Worm (Caenorhabditis elegans) whole organism, L4 larva: Measurements from ENCODE around the gene Y38F1A.8.
"Not testable (repeated sequence)": the region's sequence is repeated elsewhere in the genome, so short reads cannot be mapped to it uniquely, and the experiment has no call there.

ENCODE experiments used
- F26F4.8 ChIP-seq: fragments of 200-800 bp; sonication (Bioruptor generic); conservative IDR thresholded peaks from 2 replicates; pipeline ENCODE4 v1.3.6; 2022; ENCODE audit warnings: missing genetic modification characterization, missing compliant biosample characterization
- T26A8.4 ChIP-seq: fragments of 200-800 bp; sonication (Bioruptor generic); IDR thresholded peaks from 2 replicates; pipeline ENCODE4 v1.3.6; 2022; ENCODE audit warnings: missing genetic modification characterization, missing compliant biosample characterization
- aha-1 ChIP-seq: fragments of 150-350 bp; peaks from one replicate; lab custom pipeline; 2014; ENCODE audit warnings: missing biosample characterization, missing genetic modification characterization
- ama-1 ChIP-seq: fragments of 150-350 bp; optimal IDR thresholded peaks from 2 replicates; lab custom pipeline; 2014; ENCODE audit warnings: inconsistent platforms, mixed read lengths
- attf-4 ChIP-seq: sonication (generic microtip); optimal IDR thresholded peaks from 3 replicates; lab custom pipeline; 2017; ENCODE audit warnings: missing biosample characterization, missing genetic modification characterization
- ceh-28 ChIP-seq: fragments of 150-350 bp; optimal IDR thresholded peaks from 2 replicates; lab custom pipeline; 2014; ENCODE audit warnings: missing biosample characterization, missing genetic modification reagents, missing genetic modification characterization
- ces-1 ChIP-seq: fragments of 150-350 bp; sonication (generic microtip); optimal IDR thresholded peaks from 4 replicates; lab custom pipeline; 2014; ENCODE audit warnings: missing biosample characterization, missing genetic modification reagents, missing genetic modification characterization
- ctbp-1 ChIP-seq: fragments of 200-800 bp; sonication (Bioruptor generic); IDR thresholded peaks from 2 replicates; pipeline ENCODE4 v1.3.6; 2022; ENCODE audit warnings: missing genetic modification reagents, missing genetic modification characterization, missing compliant biosample characterization
- daf-16 ChIP-seq, 3 experiments: sonication (generic microtip); optimal IDR thresholded peaks; 2 replicates each; lab custom pipeline; 2016 to 2017; ENCODE audit warnings: missing genetic modification characterization in 3 of 3, missing genetic modification reagents in 3 of 3, mild to moderate bottlenecking in 2 of 3, missing compliant biosample characterization in 2 of 3, missing biosample characterization in 1 of 3, moderate library complexity in 1 of 3
- daf-19 ChIP-seq: fragments of 200-800 bp; sonication (Bioruptor generic); conservative IDR thresholded peaks from 2 replicates; pipeline ENCODE4 v1.3.6; 2022; ENCODE audit warnings: missing genetic modification characterization, missing compliant biosample characterization
- dmd-6 ChIP-seq: fragments of 200-800 bp; sonication (Bioruptor generic); IDR thresholded peaks from 2 replicates; pipeline ENCODE4 v1.3.6; 2022; ENCODE audit warnings: missing genetic modification reagents, missing genetic modification characterization, missing compliant biosample characterization
- dmd-9 ChIP-seq: fragments of 200-800 bp; sonication (Bioruptor generic); IDR thresholded peaks from 2 replicates; pipeline ENCODE4 v1.3.6; 2022; ENCODE audit warnings: missing genetic modification reagents, missing genetic modification characterization, missing compliant biosample characterization
- dpl-1 ChIP-seq: fragments of 150-350 bp; optimal IDR thresholded peaks from 2 replicates; lab custom pipeline; 2014; ENCODE audit warnings: missing biosample characterization, missing genetic modification reagents, missing genetic modification characterization
- dve-1 ChIP-seq: sonication (generic microtip); optimal IDR thresholded peaks from 2 replicates; lab custom pipeline; 2017; ENCODE audit warnings: antibody characterized with exemption, mild to moderate bottlenecking, missing genetic modification characterization, missing compliant biosample characterization; ENCODE audit not compliant: insufficient read depth
- hif-1 ChIP-seq, 2 experiments: sonication (generic microtip); optimal IDR thresholded peaks; 2 replicates each; lab custom pipeline; 2016 to 2017; ENCODE audit warnings: missing compliant biosample characterization in 2 of 2, missing genetic modification characterization in 2 of 2, missing genetic modification reagents in 2 of 2, missing genotype in 2 of 2, mild to moderate bottlenecking in 1 of 2
- hlh-11 ChIP-seq: fragments of 200-800 bp; sonication (Bioruptor generic); optimal IDR thresholded peaks from 2 replicates; lab custom pipeline; 2018; ENCODE audit warnings: mild to moderate bottlenecking, missing genetic modification characterization, missing compliant biosample characterization
- hlh-30 ChIP-seq: sonication (generic microtip); optimal IDR thresholded peaks from 2 replicates; lab custom pipeline; 2017; ENCODE audit warnings: antibody characterized with exemption, mild to moderate bottlenecking, missing genetic modification characterization, missing compliant biosample characterization; ENCODE audit not compliant: insufficient read depth
- hmg-1.1 ChIP-seq: fragments of 200-800 bp; sonication (Bioruptor generic); IDR thresholded peaks from 2 replicates; pipeline ENCODE4 v1.3.6; 2022; ENCODE audit warnings: missing genetic modification reagents, missing genetic modification characterization, missing compliant biosample characterization
- lin-15B ChIP-seq: fragments of 150-350 bp; sonication (generic microtip); optimal IDR thresholded peaks from 3 replicates; lab custom pipeline; 2014; ENCODE audit warnings: missing biosample characterization, missing genetic modification characterization
- lin-38 ChIP-seq: fragments of 200-800 bp; sonication (Bioruptor generic); IDR thresholded peaks from 2 replicates; pipeline ENCODE4 v1.3.6; 2022; ENCODE audit warnings: missing genetic modification reagents, missing genetic modification characterization, missing compliant biosample characterization
- lsy-2 ChIP-seq, 2 experiments: fragments of 150-350 bp in 1 of 2; sonication (generic microtip) in 1 of 2; optimal IDR thresholded peaks; 2 replicates each; lab custom pipeline; 2014 to 2017; ENCODE audit warnings: missing biosample characterization in 2 of 2, missing genetic modification characterization in 2 of 2
- mep-1 ChIP-seq: fragments of 150-350 bp; sonication (generic microtip); optimal IDR thresholded peaks from 3 replicates; lab custom pipeline; 2014; ENCODE audit warnings: missing biosample characterization, missing genetic modification characterization
- mes-2 ChIP-seq: sonication (generic microtip); optimal IDR thresholded peaks from 2 replicates; lab custom pipeline; 2016; ENCODE audit warnings: missing genotype, mild to moderate bottlenecking, missing genetic modification characterization, missing compliant biosample characterization; ENCODE audit not compliant: poor library complexity, severe bottlenecking
- mxl-3 ChIP-seq: fragments of 200-800 bp; sonication (Bioruptor generic); optimal IDR thresholded peaks from 2 replicates; lab custom pipeline; 2018; ENCODE audit warnings: mild to moderate bottlenecking, missing genetic modification characterization, missing compliant biosample characterization
- nhr-102 ChIP-seq: sonication (generic microtip); optimal IDR thresholded peaks from 2 replicates; lab custom pipeline; 2016; ENCODE audit warnings: mild to moderate bottlenecking, missing genetic modification characterization, moderate library complexity, missing compliant biosample characterization
- nhr-28 ChIP-seq: fragments of 150-350 bp; optimal IDR thresholded peaks from 2 replicates; lab custom pipeline; 2014; ENCODE audit warnings: missing biosample characterization, missing genetic modification characterization
- nhr-48 ChIP-seq: sonication (generic microtip); optimal IDR thresholded peaks from 2 replicates; lab custom pipeline; 2016; ENCODE audit warnings: mild to moderate bottlenecking, missing genetic modification characterization, missing compliant biosample characterization
- nhr-6 ChIP-seq: fragments of 150-350 bp; optimal IDR thresholded peaks from 2 replicates; lab custom pipeline; 2014; ENCODE audit warnings: missing biosample characterization, missing genetic modification characterization
- nhr-77 ChIP-seq: fragments of 150-350 bp; optimal IDR thresholded peaks from 2 replicates; lab custom pipeline; 2014; ENCODE audit warnings: missing biosample characterization, missing genetic modification characterization
- rbr-2 ChIP-seq: sonication (generic microtip); optimal IDR thresholded peaks from 2 replicates; lab custom pipeline; 2016; ENCODE audit warnings: missing genotype, missing genetic modification characterization, missing compliant biosample characterization
- saeg-2 ChIP-seq: fragments of 200-800 bp; sonication (Bioruptor generic); IDR thresholded peaks from 2 replicates; pipeline ENCODE4 v1.3.6; 2022; ENCODE audit warnings: missing genetic modification reagents, missing genetic modification characterization, missing compliant biosample characterization
- sdz-12 ChIP-seq: fragments of 200-800 bp; sonication (Bioruptor generic); optimal IDR thresholded peaks from 2 replicates; lab custom pipeline; 2018; ENCODE audit warnings: mild to moderate bottlenecking, missing genetic modification characterization, missing compliant biosample characterization
- unc-62 ChIP-seq, 3 experiments: fragments of 150-350 bp in 1 of 3; sonication (generic microtip); optimal IDR thresholded peaks in 2 of 3; peaks in 1 of 3; 1 replicate in 1 of 3; 2 replicates in 2 of 3; lab custom pipeline; 2014 to 2017; ENCODE audit warnings: missing biosample characterization in 3 of 3, missing genetic modification characterization in 3 of 3, missing genetic modification reagents in 3 of 3, missing genotype in 1 of 3

The Y38F1A.8 gene

ce11 chrII:13047609-13048008 lies 47.0 kb upstream of the Y38F1A.8 start, which contains the start of gene F42G4.2:
Gene F42G4.2, plus strand, starts transcription at chrII:13047909.
- not testable (repeated sequence) for TF ChIP-seq hlh-11 (tag; lab: Kevin White, UChicago); saeg-2 (GFP tag; lab: Robert Waterston, UW); lin-15B (tag; lab: Kevin White, UChicago)

ce11 chrII:13047106-13047505 lies 46.5 kb upstream of the Y38F1A.8 start, which contains the start of gene F42G4.7:
Gene F42G4.7, minus strand, starts transcription at chrII:13047290.
- TF ChIP-seq ceh-28: peak; percentile 63

DNA sequence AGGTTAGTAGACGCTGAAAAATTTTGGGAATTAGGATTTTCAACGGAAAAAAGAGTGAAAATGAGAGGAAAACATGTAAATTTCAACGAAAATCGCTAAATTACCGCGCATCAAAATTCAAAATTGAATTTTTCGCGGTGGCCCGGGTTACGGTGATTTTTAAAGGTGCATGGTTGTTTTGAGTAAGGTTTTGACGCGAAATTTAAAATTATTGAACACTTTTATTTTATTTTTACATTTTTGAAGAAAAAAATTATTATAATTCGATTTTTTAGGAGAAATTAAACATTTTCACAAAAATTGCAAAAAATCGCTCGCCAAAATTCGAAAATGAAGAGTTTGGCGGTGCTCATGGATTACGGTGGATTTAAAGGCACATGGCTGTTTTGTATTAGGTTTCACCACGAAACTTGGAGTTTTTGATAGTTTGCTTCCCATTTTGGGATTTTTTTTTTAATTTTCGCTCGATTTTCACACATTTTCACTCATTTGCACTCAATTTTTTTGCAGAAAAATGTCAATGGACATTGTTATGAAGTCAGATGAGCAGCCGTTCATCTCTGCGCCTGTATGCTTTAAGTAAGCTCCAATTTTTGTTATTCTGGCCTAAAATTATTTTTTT lies 42.9 kb upstream of the Y38F1A.8 start, which contains the start of gene puf-6:
puf-6 (minus strand) TSS at position 13 of the 622 bp plus-strand sequence.
- peak; percentile 48 for TF ChIP-seq lin-38 (GFP tag; lab: Robert Waterston, UW)
- TF ChIP-seq, all 104 proteins: peak for 1; not testable (repeated sequence) for 103

DNA sequence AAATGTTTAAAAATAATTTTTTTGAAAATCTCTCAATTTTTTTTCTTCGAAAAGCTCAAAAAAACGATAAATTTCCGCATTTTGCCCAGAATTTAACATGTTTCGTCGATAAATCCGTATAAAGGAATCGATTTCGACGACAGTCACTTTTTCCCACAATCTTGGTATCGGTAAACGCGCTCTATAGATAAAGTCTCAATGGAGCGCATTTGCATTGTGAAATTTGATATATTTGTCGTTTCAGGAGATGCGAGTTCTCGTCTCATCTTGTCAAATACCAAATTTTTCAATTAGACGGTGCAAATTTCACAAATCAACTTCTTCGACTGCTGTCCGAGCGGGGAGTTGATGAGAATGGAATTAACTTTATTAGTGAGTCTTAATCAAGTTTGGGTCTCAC lies 38.5 kb upstream of the Y38F1A.8 start:
- peak; percentile 80 for TF ChIP-seq lin-38 (GFP tag; lab: Robert Waterston, UW)
- TF ChIP-seq, all 104 proteins: peak for 1; not testable (repeated sequence) for 103

ce11 chrII:13036717-13037116 lies 36.1 kb upstream of the Y38F1A.8 start, which contains the start of gene F18A11.3:
Gene F18A11.3, minus strand, starts transcription at chrII:13036841.
- TF ChIP-seq mes-2 (tag; lab: Kevin White, UChicago) (peak; percentile 51), nhr-102 (tag; lab: Kevin White, UChicago) (no peak), hmg-1.1 (GFP tag; lab: Robert Waterston, UW) (0 out of 2 replicates have a peak, but pooled peaks have one; percentile 18), ctbp-1 (no peak), lsy-2 (tag; optimal IDR thresholded peaks at IDR 0.05; lab: Kevin White, UChicago) (peak in 1 of 2 experiments; percentile 36), mxl-3 (GFP tag; lab: Kevin White, UChicago) (peak; percentile 67), F26F4.8 (GFP tag; lab: Robert Waterston, UW) (no peak), hif-1 (tag; optimal IDR thresholded peaks at IDR 0.05; lab: Kevin White, UChicago) (peak in 1 of 2 experiments; percentile 16), dpl-1 (peak; percentile 8), mep-1 (peak; percentile 28), lin-38 (GFP tag; lab: Robert Waterston, UW) (peak; percentile 84), aha-1 (tag; lab: Kevin White, UChicago) (peak; percentile 26), ama-1 (lab: Kevin White, UChicago) (no peak), hlh-11 (tag; lab: Kevin White, UChicago) (peak; percentile 18)

- TF ChIP-seq aha-1 (tag; lab: Kevin White, UChicago): peak; percentile 61
Observed at ce11 chrII:13031649-13032191, 31.1 kb upstream of the Y38F1A.8 start, which contains the start of gene F18A11.2. Gene F18A11.2, plus strand, starts transcription at chrII:13031699.

DNA sequence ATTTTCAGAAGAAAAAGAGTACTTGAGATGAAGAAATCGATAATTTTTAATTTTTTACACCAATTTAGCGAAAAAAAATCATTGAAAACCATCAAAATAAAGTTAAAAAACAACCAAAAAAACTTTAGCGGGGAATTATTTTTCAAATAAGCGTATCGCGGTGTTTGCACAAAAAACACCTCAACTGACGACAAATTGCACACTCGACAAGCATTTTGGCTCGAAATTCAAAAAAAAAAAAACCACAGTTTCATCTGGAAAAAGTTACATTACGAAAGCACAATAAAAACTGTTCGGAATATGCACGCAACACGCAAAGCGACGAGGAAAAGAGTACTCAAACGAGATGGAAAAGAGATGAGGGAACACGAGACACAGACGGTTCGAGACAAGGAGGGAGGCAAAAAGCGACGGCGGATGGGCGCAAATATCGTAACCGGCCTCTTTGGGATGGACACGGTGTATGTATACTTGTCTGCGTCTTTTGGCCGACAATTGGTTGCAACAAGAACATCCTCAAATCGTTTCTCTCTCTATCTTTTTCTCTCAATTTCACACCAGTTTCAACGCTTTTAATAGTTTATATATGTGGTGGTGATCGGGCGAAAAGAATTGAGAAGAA lies 30.0 kb upstream of the Y38F1A.8 start:
- TF ChIP-seq hif-1 (tag; optimal IDR thresholded peaks at IDR 0.05; lab: Kevin White, UChicago) (peak in 1 of 2 experiments; percentile 49), dmd-9 (GFP tag; lab: Robert Waterston, UW) (no peak), mep-1 (peak; percentile 75), T26A8.4 (GFP tag; lab: Robert Waterston, UW) (no peak), nhr-48 (tag; lab: Kevin White, UChicago) (peak; percentile 69), rbr-2 (peak; percentile 55), hlh-30 (tag; lab: Kevin White, UChicago) (peak; percentile 57), daf-19 (GFP tag; lab: Robert Waterston, UW) (no peak), nhr-28 (peak; percentile 66), nhr-77 (tag; lab: Kevin White, UChicago) (peak; percentile 57), dve-1 (tag; lab: Kevin White, UChicago) (peak; percentile 67), hmg-1.1 (GFP tag; lab: Robert Waterston, UW) (peak; percentile 35; the same call in 1 of the 2 replicates), lsy-2 (tag; optimal IDR thresholded peaks at IDR 0.05; lab: Kevin White, UChicago) (peak in 1 of 2 experiments; percentile 61), nhr-6 (tag; lab: Kevin White, UChicago) (peak; percentile 40), dmd-6 (GFP tag; lab: Robert Waterston, UW) (peak; percentile 41; the same call in 1 of the 2 replicates), daf-16 (GFP tag; optimal IDR thresholded peaks at IDR 0.05; lab: Kevin White, UChicago) (no peak), daf-16 (tag; optimal IDR thresholded peaks at IDR 0.05; lab: Kevin White, UChicago) (peak; percentile 3), sdz-12 (GFP tag; lab: Kevin White, UChicago) (no peak), attf-4 (tag; lab: Kevin White, UChicago) (no peak), unc-62 (GFP tag; optimal IDR thresholded peaks at IDR 0.05 in 1 of 2; lab: Kevin White, UChicago) (peak in 1 of 2 experiments; percentile 21), unc-62 (tag; optimal IDR thresholded peaks at IDR 0.05; lab: Kevin White, UChicago) (no peak), ces-1 (GFP tag; lab: Kevin White, UChicago) (no peak)
